Worm (Caenorhabditis elegans): ENCODE results near the gene R11G11.16.

DNA sequence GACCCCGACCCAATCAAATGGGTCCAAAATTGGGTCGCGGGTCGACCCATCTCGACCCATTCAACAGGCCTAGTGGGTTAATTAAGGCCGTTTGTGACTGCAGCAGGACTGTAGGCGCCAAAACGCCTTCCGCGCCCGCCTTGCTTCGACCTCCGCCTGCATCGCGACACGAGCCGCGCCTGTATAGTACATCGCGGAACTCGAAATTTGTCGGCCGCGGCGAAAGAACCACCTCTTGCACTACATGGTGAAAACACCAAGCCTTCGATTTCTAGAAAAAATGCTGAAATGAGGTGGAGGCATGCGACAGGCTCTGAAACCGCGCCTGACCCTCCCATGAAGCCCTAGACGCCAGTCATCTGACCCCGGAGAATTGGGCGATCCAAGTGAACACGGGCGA lies 37.0 kb downstream of the R11G11.16 start:
- TF ChIP-seq ztf-29 (GFP tag; IDR thresholded peaks at IDR 0.05) (no peak), ztf-23 (GFP tag; IDR thresholded peaks at IDR 0.05) (no peak)

Measured in whole organism, midembryonic.